Worm (Caenorhabditis elegans): ENCODE results near the gene C34F11.1.

Gene C34F11.1

DNA sequence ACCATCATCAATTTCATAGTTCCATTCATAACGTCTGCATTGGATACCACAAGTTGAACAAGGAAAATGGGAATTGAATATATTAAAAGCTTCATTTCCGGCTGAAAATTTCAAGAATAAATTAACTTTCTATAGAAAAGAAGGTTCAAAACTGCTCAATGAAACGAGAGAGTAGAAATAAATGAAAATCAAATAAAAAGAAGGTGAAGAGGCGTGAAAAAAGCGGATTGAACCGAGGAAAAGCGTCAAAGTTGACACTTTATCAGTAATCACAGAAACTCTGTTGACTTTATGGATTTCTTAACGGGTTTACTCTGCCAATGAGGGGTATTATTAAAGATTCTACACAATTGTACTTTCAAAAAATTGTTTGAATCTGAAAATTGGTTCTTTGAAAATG lies 25.6 kb downstream of the C34F11.1 start, which contains the start of gene pho-4:
TSS of gene pho-4 (minus strand) at position 101 of the 400 bp plus-strand sequence.
- TF ChIP-seq ceh-39 (tag; optimal IDR thresholded peaks at IDR 0.05) (no peak), lin-13 (tag; optimal IDR thresholded peaks at IDR 0.05) (no peak), ces-1 (GFP tag; optimal IDR thresholded peaks at IDR 0.05) (no peak), unc-39 (tag; optimal IDR thresholded peaks at IDR 0.05) (no peak), mls-2 (tag; optimal IDR thresholded peaks at IDR 0.05) (no peak), mep-1 (tag; optimal IDR thresholded peaks at IDR 0.05) (no peak), hlh-1 (tag; optimal IDR thresholded peaks at IDR 0.05) (no peak), nhr-2 (tag; optimal IDR thresholded peaks at IDR 0.05) (no peak), lin-32 (GFP tag; optimal IDR thresholded peaks at IDR 0.05) (no peak), ceh-83 (GFP tag; optimal IDR thresholded peaks at IDR 0.05) (no peak), elt-1 (tag; optimal IDR thresholded peaks at IDR 0.05; ENCODE audit: borderline replicate concordance, insufficient read depth) (no peak)

DNA sequence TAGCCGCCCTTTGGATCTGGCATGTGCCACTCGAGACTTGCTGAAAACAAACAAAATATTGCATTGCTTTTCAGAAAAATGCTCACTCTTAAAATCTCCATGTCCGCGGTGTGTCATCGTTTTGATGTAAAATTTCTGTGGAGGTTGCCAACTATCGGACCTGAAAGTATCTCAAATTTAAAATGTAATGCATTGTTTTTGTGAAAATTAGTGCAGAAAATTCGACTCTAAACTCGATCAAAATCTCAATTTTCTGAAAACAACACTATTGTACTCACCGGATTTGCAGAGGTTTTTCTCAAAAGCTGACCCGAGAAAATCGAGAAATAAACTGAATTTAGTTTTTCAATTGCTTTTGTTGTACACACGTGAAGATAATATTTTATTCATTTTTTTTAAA lies 28.8 kb downstream of the C34F11.1 start, which contains the start of gene T16D1.1:
TSS of gene T16D1.1 (minus strand) at position 101 of the 400 bp plus-strand sequence.
- no peak for TF ChIP-seq hlh-1 (tag; optimal IDR thresholded peaks at IDR 0.05)
- TF ChIP-seq drap-1 (GFP tag; optimal IDR thresholded peaks at IDR 0.05): no peak
- TF ChIP-seq tbx-8 (GFP tag; optimal IDR thresholded peaks at IDR 0.05): no peak
- no peak for TF ChIP-seq M03D4.4 (tag; optimal IDR thresholded peaks at IDR 0.05)
- TF ChIP-seq ham-2 (GFP tag; optimal IDR thresholded peaks at IDR 0.05): no peak
- no peak for TF ChIP-seq nhr-76 (tag; optimal IDR thresholded peaks at IDR 0.05)
- TF ChIP-seq cnd-1 (tag; optimal IDR thresholded peaks at IDR 0.05): no peak
- TF ChIP-seq unc-39 (tag; optimal IDR thresholded peaks at IDR 0.05): no peak
- no peak for TF ChIP-seq blmp-1 (tag; optimal IDR thresholded peaks at IDR 0.05)
- TF ChIP-seq mls-2 (tag; optimal IDR thresholded peaks at IDR 0.05): no peak
- TF ChIP-seq ceh-39 (tag; optimal IDR thresholded peaks at IDR 0.05): no peak
- TF ChIP-seq ces-1 (GFP tag; optimal IDR thresholded peaks at IDR 0.05): no peak
- no peak for TF ChIP-seq elt-3 (tag; optimal IDR thresholded peaks at IDR 0.05)
- TF ChIP-seq nhr-237 (tag; optimal IDR thresholded peaks at IDR 0.05): no peak

DNA sequence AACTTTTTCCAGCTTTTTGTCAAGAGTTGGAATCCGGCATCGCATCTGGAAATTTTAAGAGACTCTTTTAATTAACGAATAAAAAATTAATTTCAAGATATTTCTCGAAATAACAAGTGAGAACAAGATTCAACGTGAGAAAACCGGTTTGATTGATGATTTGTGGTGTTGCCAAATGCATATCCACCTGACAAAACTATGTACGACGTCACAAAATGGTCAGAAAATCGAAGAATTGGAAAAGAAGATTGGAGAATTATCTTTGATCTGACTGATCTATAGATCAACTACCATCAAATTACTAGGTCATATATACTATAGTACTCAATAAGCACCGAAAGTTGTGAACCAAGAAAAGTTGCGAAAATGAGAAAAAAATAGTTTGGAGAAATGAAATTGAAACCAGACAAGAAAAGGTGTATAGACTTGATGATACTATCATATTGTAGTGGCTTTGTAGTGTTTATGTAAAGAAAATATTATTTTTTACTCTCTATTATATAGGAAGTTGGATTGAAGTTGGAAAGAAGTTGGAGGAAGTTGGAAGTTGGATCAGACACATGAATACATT lies 34.1 kb downstream of the C34F11.1 start, which contains the start of gene ptr-6:
TSS of gene ptr-6 (minus strand) at position 47 of the 571 bp plus-strand sequence.
- TF ChIP-seq ham-2 (GFP tag; optimal IDR thresholded peaks at IDR 0.05) (no peak), elt-3 (tag; optimal IDR thresholded peaks at IDR 0.05) (no peak), lsy-2 (tag; optimal IDR thresholded peaks at IDR 0.05) (no peak), M03D4.4 (tag; optimal IDR thresholded peaks at IDR 0.05) (no peak), ceh-39 (tag; optimal IDR thresholded peaks at IDR 0.05) (no peak), unc-120 (tag; optimal IDR thresholded peaks at IDR 0.05; ENCODE audit: poor library complexity, severe bottlenecking) (no peak), lin-32 (GFP tag; optimal IDR thresholded peaks at IDR 0.05) (no peak), bed-3 (GFP tag; optimal IDR thresholded peaks at IDR 0.05) (no peak), ceh-43 (GFP tag; optimal IDR thresholded peaks at IDR 0.05) (no peak), nhr-2 (tag; optimal IDR thresholded peaks at IDR 0.05) (no peak), unc-39 (tag; optimal IDR thresholded peaks at IDR 0.05) (no peak), sptf-1 (tag; optimal IDR thresholded peaks at IDR 0.05) (no peak), flh-1 (GFP tag; optimal IDR thresholded peaks at IDR 0.05) (no peak), sem-2 (GFP tag; optimal IDR thresholded peaks at IDR 0.05) (no peak)

DNA sequence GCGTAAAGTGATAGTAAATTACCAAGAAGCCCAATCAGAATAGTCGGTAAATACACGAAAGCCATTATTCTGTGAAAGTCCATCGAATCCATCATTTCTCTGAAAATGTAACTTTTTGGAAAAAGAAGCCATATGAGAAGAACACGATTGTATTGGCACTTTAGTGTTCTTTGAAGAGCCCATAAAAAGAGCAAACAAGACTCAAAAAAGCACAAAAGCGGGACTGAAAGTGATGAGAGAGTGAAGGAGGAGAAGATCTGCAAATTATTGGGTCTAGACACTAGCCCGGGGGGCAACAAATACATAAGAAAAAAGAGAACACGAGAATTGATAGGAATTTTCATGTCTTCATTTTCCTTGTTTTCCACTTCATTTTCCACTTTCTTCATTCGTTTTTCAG lies 42.7 kb downstream of the C34F11.1 start, which contains the start of gene frpr-4:
TSS of gene frpr-4 (minus strand) at position 101 of the 400 bp plus-strand sequence.
- TF ChIP-seq ces-1 (GFP tag; optimal IDR thresholded peaks at IDR 0.05) (no peak), ham-2 (GFP tag; optimal IDR thresholded peaks at IDR 0.05) (no peak), ceh-83 (GFP tag; optimal IDR thresholded peaks at IDR 0.05) (no peak), nhr-2 (tag; optimal IDR thresholded peaks at IDR 0.05) (no peak), pha-4 (tag; optimal IDR thresholded peaks at IDR 0.05) (no peak), ztf-11 (tag; optimal IDR thresholded peaks at IDR 0.05) (no peak), tbx-8 (GFP tag; optimal IDR thresholded peaks at IDR 0.05) (no peak), ceh-39 (tag; optimal IDR thresholded peaks at IDR 0.05) (no peak), nhr-12 (tag; optimal IDR thresholded peaks at IDR 0.05) (no peak), lin-13 (tag; optimal IDR thresholded peaks at IDR 0.05) (no peak), blmp-1 (tag; optimal IDR thresholded peaks at IDR 0.05) (no peak), sem-2 (GFP tag; optimal IDR thresholded peaks at IDR 0.05) (no peak), snpc-4 (tag; optimal IDR thresholded peaks at IDR 0.05) (no peak), zip-8 (tag; optimal IDR thresholded peaks at IDR 0.05) (no peak), unc-62 (GFP tag; optimal IDR thresholded peaks at IDR 0.05) (no peak), lsy-2 (tag; optimal IDR thresholded peaks at IDR 0.05) (no peak), nhr-28 (tag; optimal IDR thresholded peaks at IDR 0.05) (no peak), nhr-76 (tag; optimal IDR thresholded peaks at IDR 0.05) (no peak)
